Fruit fly (Drosophila melanogaster) whole organism, wandering third instar larva: ENCODE results near the gene inaE.
A peak's percentile ranks its signal among the peaks of the same experiment; 100 is the strongest.

Experiments used
- Abd-B ChIP-seq: fragments of >200 bp; optimal IDR thresholded peaks from 2 replicates; lab custom pipeline; 2017; ENCODE audit warnings: missing biosample characterization, missing genetic modification characterization
- CG32264 ChIP-seq: fragments of 200-800 bp; sonication (Bioruptor generic); optimal IDR thresholded peaks from 2 replicates; lab custom pipeline; 2016; ENCODE audit warnings: missing biosample characterization, missing genetic modification characterization
- CG9705 ChIP-seq: fragments of 200-800 bp; sonication (Bioruptor generic); optimal IDR thresholded peaks from 2 replicates; lab custom pipeline; 2018; ENCODE audit warnings: missing biosample characterization, mild to moderate bottlenecking, missing genetic modification characterization
- CrebA ChIP-seq: fragments of 200-800 bp; sonication (Bioruptor generic); optimal IDR thresholded peaks from 2 replicates; lab custom pipeline; 2016; ENCODE audit warnings: missing biosample characterization, mild to moderate bottlenecking, missing genetic modification characterization, borderline replicate concordance
- Dfd ChIP-seq: fragments of >200 bp; optimal IDR thresholded peaks from 2 replicates; lab custom pipeline; 2017; ENCODE audit warnings: missing biosample characterization, missing genetic modification characterization
- Dif ChIP-seq: fragments of 200-275, 200-300 bp; sonication (Bioruptor generic); optimal IDR thresholded peaks from 2 replicates; lab custom pipeline; 2018; ENCODE audit warnings: missing biosample characterization, missing genetic modification characterization; ENCODE audit not compliant: partially characterized antibody
- GATAd ChIP-seq: sonication (Bioruptor generic); optimal IDR thresholded peaks from 2 replicates; lab custom pipeline; 2016; ENCODE audit warnings: missing biosample characterization, missing genetic modification characterization
- HLH106 ChIP-seq: fragments of 200-800 bp; optimal IDR thresholded peaks from 3 replicates; lab custom pipeline; 2019; ENCODE audit warnings: missing biosample characterization, mild to moderate bottlenecking, missing genetic modification characterization, moderate library complexity
- Hnf4 ChIP-seq: fragments of 200-800 bp; sonication (Bioruptor generic); optimal IDR thresholded peaks from 2 replicates; lab custom pipeline; 2016; ENCODE audit warnings: missing biosample characterization, mild to moderate bottlenecking, missing genetic modification characterization
- Hr78 ChIP-seq: fragments of >200 bp; optimal IDR thresholded peaks from 2 replicates; lab custom pipeline; 2017; ENCODE audit warnings: missing biosample characterization, missing genetic modification characterization
- Hr83 ChIP-seq: fragments of 200-300 bp; sonication (Bioruptor generic); optimal IDR thresholded peaks from 2 replicates; lab custom pipeline; 2016; ENCODE audit warnings: missing biosample characterization, mild to moderate bottlenecking, missing genetic modification characterization, moderate library complexity; ENCODE audit not compliant: poor library complexity, severe bottlenecking
- Jra ChIP-seq: sonication (Bioruptor generic); optimal IDR thresholded peaks from 2 replicates; lab custom pipeline; 2016; ENCODE audit warnings: missing biosample characterization, missing genetic modification characterization
- Mio ChIP-seq: sonication (Bioruptor generic); optimal IDR thresholded peaks from 2 replicates; lab custom pipeline; 2016; ENCODE audit warnings: missing biosample characterization, missing genetic modification characterization
- Myc ChIP-seq: fragments of >200 bp; optimal IDR thresholded peaks from 2 replicates; lab custom pipeline; 2017
- N ChIP-seq: fragments of >200 bp; optimal IDR thresholded peaks from 2 replicates; lab custom pipeline; 2018; ENCODE audit warnings: missing biosample characterization, missing external identifiers, missing genetic modification characterization
- OdsH ChIP-seq: fragments of 200-800 bp; sonication (Bioruptor generic); optimal IDR thresholded peaks from 2 replicates; lab custom pipeline; 2016; ENCODE audit warnings: missing biosample characterization, mild to moderate bottlenecking, missing genetic modification characterization
- Rel ChIP-seq, 2 experiments: fragments of 200-800 bp; sonication (Bioruptor generic) in 1 of 2; optimal IDR thresholded peaks; 2 replicates in 1 of 2; 3 replicates in 1 of 2; lab custom pipeline; 2016 to 2019; ENCODE audit warnings: mild to moderate bottlenecking in 2 of 2, missing biosample characterization in 2 of 2, missing genetic modification characterization in 2 of 2, moderate library complexity in 1 of 2
- Sp1 ChIP-seq: fragments of 200-800 bp; sonication (Bioruptor generic); optimal IDR thresholded peaks from 3 replicates; lab custom pipeline; 2019; ENCODE audit warnings: missing biosample characterization, mild to moderate bottlenecking, missing genetic modification characterization, moderate library complexity
- Vsx2 ChIP-seq: fragments of 200-300, 225-300 bp; sonication (Bioruptor generic); optimal IDR thresholded peaks from 2 replicates; lab custom pipeline; 2018; ENCODE audit warnings: missing biosample characterization, missing genetic modification characterization; ENCODE audit not compliant: partially characterized antibody
- br ChIP-seq: fragments of 200-800 bp; sonication (Bioruptor generic); optimal IDR thresholded peaks from 2 replicates; lab custom pipeline; 2016; ENCODE audit warnings: missing biosample characterization, missing genetic modification characterization
- brk ChIP-seq: fragments of 200-800 bp; sonication (Bioruptor generic); optimal IDR thresholded peaks from 2 replicates; lab custom pipeline; 2016; ENCODE audit warnings: missing biosample characterization, mild to moderate bottlenecking, missing genetic modification characterization
- dl ChIP-seq, 2 experiments: fragments of 175-275, 200-275 bp in 1 of 2; fragments of 200-275 bp in 1 of 2; sonication (Bioruptor generic); optimal IDR thresholded peaks; lab custom pipeline; 2018; ENCODE audit warnings: mild to moderate bottlenecking in 2 of 2, missing biosample characterization in 2 of 2, missing genetic modification characterization in 2 of 2, moderate library complexity in 2 of 2; ENCODE audit not compliant: partially characterized antibody in 2 of 2, insufficient read depth in 1 of 2
- dmrt93B ChIP-seq: fragments of 200-800 bp; sonication (Bioruptor generic); optimal IDR thresholded peaks from 2 replicates; lab custom pipeline; 2018; ENCODE audit warnings: missing biosample characterization, mild to moderate bottlenecking, missing genetic modification characterization
- dsf ChIP-seq: sonication (Bioruptor generic); optimal IDR thresholded peaks from 2 replicates; lab custom pipeline; 2016; ENCODE audit warnings: missing biosample characterization, missing genetic modification characterization, borderline replicate concordance
- ey ChIP-seq: fragments of 200-800 bp; sonication (Bioruptor generic); optimal IDR thresholded peaks from 2 replicates; lab custom pipeline; 2016; ENCODE audit warnings: missing biosample characterization, missing genetic modification characterization
- foxo ChIP-seq, 2 experiments: fragments of 200-800 bp; sonication (Bioruptor generic); optimal IDR thresholded peaks; 2 replicates in 1 of 2; 3 replicates in 1 of 2; lab custom pipeline; 2016 to 2017; ENCODE audit warnings: missing biosample characterization in 2 of 2, missing genetic modification characterization in 2 of 2
- fru ChIP-seq: fragments of 200-800 bp; sonication (Bioruptor generic); optimal IDR thresholded peaks from 3 replicates; lab custom pipeline; 2016; ENCODE audit warnings: missing biosample characterization, mild to moderate bottlenecking, missing genetic modification characterization
- h ChIP-seq: fragments of 200-800 bp; sonication (Bioruptor generic); optimal IDR thresholded peaks from 3 replicates; lab custom pipeline; 2016; ENCODE audit warnings: missing biosample characterization, mild to moderate bottlenecking, missing genetic modification characterization
- jim ChIP-seq: fragments of 175-275, 200-325 bp; sonication (Bioruptor generic); optimal IDR thresholded peaks from 2 replicates; lab custom pipeline; 2016; ENCODE audit warnings: missing biosample characterization, mild to moderate bottlenecking, missing genetic modification characterization
- lola ChIP-seq: fragments of >200 bp; optimal IDR thresholded peaks from 2 replicates; lab custom pipeline; 2017; ENCODE audit warnings: missing biosample characterization, missing genetic modification characterization
- pan ChIP-seq: fragments of >200 bp; optimal IDR thresholded peaks from 2 replicates; lab custom pipeline; 2017
- psq ChIP-seq: fragments of 200-800 bp; sonication (Bioruptor generic); optimal IDR thresholded peaks from 3 replicates; lab custom pipeline; 2017; ENCODE audit warnings: missing biosample characterization, mild to moderate bottlenecking, missing genetic modification characterization, moderate library complexity
- rgr ChIP-seq: fragments of 200-800 bp; sonication (Bioruptor generic); optimal IDR thresholded peaks from 3 replicates; lab custom pipeline; 2016; ENCODE audit warnings: missing biosample characterization, mild to moderate bottlenecking, missing genetic modification characterization
- sage ChIP-seq: fragments of 200-800 bp; sonication (Bioruptor generic); optimal IDR thresholded peaks from 2 replicates; lab custom pipeline; 2016; ENCODE audit warnings: missing biosample characterization, mild to moderate bottlenecking, missing genetic modification characterization
- sv ChIP-seq: fragments of 200-800 bp; sonication (Bioruptor generic); optimal IDR thresholded peaks from 3 replicates; lab custom pipeline; 2016; ENCODE audit warnings: missing biosample characterization, missing genetic modification characterization
- tai ChIP-seq: sonication (Bioruptor generic); optimal IDR thresholded peaks from 2 replicates; lab custom pipeline; 2016; ENCODE audit warnings: missing biosample characterization, missing genetic modification characterization
- usp ChIP-seq: fragments of >200 bp; optimal IDR thresholded peaks from 2 replicates; lab custom pipeline; 2017; ENCODE audit warnings: missing biosample characterization, missing genetic modification characterization
- woc ChIP-seq: sonication (Bioruptor generic); optimal IDR thresholded peaks from 2 replicates; lab custom pipeline; 2016; ENCODE audit warnings: missing biosample characterization, mild to moderate bottlenecking, missing genetic modification characterization

Gene inaE

dm6 chrX:13755152-13755557, 28.4 kb upstream of the inaE start, which contains the start of gene Pdcd4:
Pdcd4 (minus strand) TSS chrX:13755406.
- TF ChIP-seq h (peak; percentile 11), sv (GFP tag; lab: Kevin White, UChicago) (no peak), Abd-B (GFP tag; lab: Kevin White, UChicago) (no peak), CG32264 (GFP tag; lab: Kevin White, UChicago) (no peak), woc (GFP tag; lab: Kevin White, UChicago) (no peak), Myc (lab: Kevin White, UChicago) (no peak), Dif (peak; percentile 8), GATAd (no peak), Hnf4 (GFP tag; lab: Kevin White, UChicago) (no peak), br (GFP tag; lab: Kevin White, UChicago) (peak; percentile 31), jim (GFP tag; lab: Kevin White, UChicago) (no peak), psq (no peak), usp (no peak), fru (peak; percentile 10), tai (GFP tag; lab: Kevin White, UChicago) (no peak), ey (GFP tag; lab: Kevin White, UChicago) (no peak), dl (GFP tag; optimal IDR thresholded peaks at IDR 0.05; lab: Kevin White, UChicago; ENCODE audit: insufficient read depth in 1 of 2, partially characterized antibody in 2 of 2) (no peak), Hr83 (GFP tag; lab: Kevin White, UChicago) (no peak), Rel (GFP tag; optimal IDR thresholded peaks at IDR 0.05; lab: Kevin White, UChicago) (no peak), Rel (tag; optimal IDR thresholded peaks at IDR 0.05; lab: Kevin White, UChicago) (peak; percentile 97), Hr78 (GFP tag; lab: Kevin White, UChicago) (no peak), lola (GFP tag; lab: Kevin White, UChicago) (no peak), Vsx2 (no peak), Jra (GFP tag; lab: Kevin White, UChicago) (no peak), N (GFP tag; lab: Kevin White, UChicago) (no peak), Sp1 (GFP tag; lab: Kevin White, UChicago) (peak; percentile 45), Mio (GFP tag; lab: Kevin White, UChicago) (no peak), pan (no peak), CrebA (no peak), HLH106 (no peak), foxo (GFP tag; optimal IDR thresholded peaks at IDR 0.05; lab: Kevin White, UChicago) (no peak), sage (no peak), dmrt93B (no peak), brk (GFP tag; lab: Kevin White, UChicago) (no peak), rgr (peak; percentile 15), OdsH (GFP tag; lab: Kevin White, UChicago) (no peak), CG9705 (no peak), Dfd (GFP tag; lab: Kevin White, UChicago) (no peak), dsf (GFP tag; lab: Kevin White, UChicago) (no peak)
- TF ChIP-seq, all 38 proteins: peak for 7

- TF ChIP-seq Sp1 (GFP tag; lab: Kevin White, UChicago): peak; percentile 34
- no peak for TF ChIP-seq dsf (GFP tag; lab: Kevin White, UChicago)
- no peak for TF ChIP-seq lola (GFP tag; lab: Kevin White, UChicago)
- peak; percentile 46 for TF ChIP-seq h
- TF ChIP-seq Rel (GFP tag; optimal IDR thresholded peaks at IDR 0.05; lab: Kevin White, UChicago): no peak
- TF ChIP-seq Rel (tag; optimal IDR thresholded peaks at IDR 0.05; lab: Kevin White, UChicago): peak; percentile 38
- TF ChIP-seq rgr: peak; percentile 44
- peak; percentile 39 for TF ChIP-seq psq
- TF ChIP-seq brk (GFP tag; lab: Kevin White, UChicago): peak; percentile 25
- peak in 1 of 2 experiments; percentile 55 for TF ChIP-seq foxo (GFP tag; optimal IDR thresholded peaks at IDR 0.05; lab: Kevin White, UChicago)
- peak; percentile 9 for TF ChIP-seq Hnf4 (GFP tag; lab: Kevin White, UChicago)
- peak; percentile 49 for TF ChIP-seq Hr83 (GFP tag; lab: Kevin White, UChicago)
- no peak for TF ChIP-seq usp
- TF ChIP-seq sv (GFP tag; lab: Kevin White, UChicago): peak; percentile 26
- peak; percentile 0 for TF ChIP-seq Jra (GFP tag; lab: Kevin White, UChicago)
- TF ChIP-seq sage: no peak
- no peak for TF ChIP-seq Hr78 (GFP tag; lab: Kevin White, UChicago)
- peak; percentile 5 for TF ChIP-seq OdsH (GFP tag; lab: Kevin White, UChicago)
- TF ChIP-seq CG9705: peak; percentile 19
- TF ChIP-seq HLH106: peak; percentile 56
- peak; percentile 14 for TF ChIP-seq ey (GFP tag; lab: Kevin White, UChicago)
- TF ChIP-seq woc (GFP tag; lab: Kevin White, UChicago): peak; percentile 41
Measured at dm6 chrX:13756776-13757312, 26.7 kb upstream of the inaE start, which contains the start of the genes CG32625 and Rtc1. CG32625 (minus strand) TSS chrX:13756826. Rtc1 (plus strand) TSS chrX:13757179.
